Fruit fly (Drosophila melanogaster) whole organism: ENCODE measurements around the gene ClpX.

Source experiments
- CG8478 ChIP-seq: fragments of >200 bp; optimal IDR thresholded peaks from 2 replicates; lab custom pipeline; 2018; ENCODE audit warnings: inconsistent platforms
- Dll ChIP-seq: fragments of >200 bp; optimal IDR thresholded peaks from 2 replicates; lab custom pipeline; 2017
- EcR ChIP-seq, 2 experiments: fragments of >200 bp; optimal IDR thresholded peaks; 2 replicates each; lab custom pipeline; 2017; ENCODE audit warnings: missing biosample characterization in 2 of 2, missing genetic modification characterization in 2 of 2, missing genetic modification reagents in 2 of 2
- pan ChIP-seq: fragments of >200 bp; optimal IDR thresholded peaks from 2 replicates; lab custom pipeline; 2017
- psq ChIP-seq: fragments of >200 bp; optimal IDR thresholded peaks from 2 replicates; lab custom pipeline; 2017
- usp ChIP-seq: fragments of >200 bp; optimal IDR thresholded peaks from 2 replicates; lab custom pipeline; 2017; ENCODE audit warnings: missing biosample characterization, missing genetic modification characterization, mixed read lengths

dm6 chr3R:19859370-19860033 lies 44.0 kb downstream of the ClpX start:
- no peak for TF ChIP-seq pan (lab: Kevin White, UChicago)
- TF ChIP-seq psq = no peak
- no peak for TF ChIP-seq CG8478 (lab: Kevin White, UChicago)
- TF ChIP-seq EcR (GFP tag; optimal IDR thresholded peaks at IDR 0.05; lab: Kevin White, UChicago) = no peak
- no peak for TF ChIP-seq usp (GFP tag; lab: Kevin White, UChicago)
- TF ChIP-seq Dll (lab: Kevin White, UChicago) = no peak
